Worm (Caenorhabditis elegans) whole organism, L1 larva: ENCODE results near the gene pid-5.

Experiments used
- C04F5.9 ChIP-seq: sonication (generic microtip); optimal IDR thresholded peaks from 2 replicates; lab custom pipeline; 2016; ENCODE audit warnings: missing genetic modification characterization, missing compliant biosample characterization
- F16B12.6 ChIP-seq: fragments of 150-350 bp; optimal IDR thresholded peaks from 2 replicates; lab custom pipeline; 2014; ENCODE audit warnings: missing biosample characterization, missing genetic modification characterization
- Y116A8C.19 ChIP-seq: sonication (generic microtip); optimal IDR thresholded peaks from 2 replicates; lab custom pipeline; 2016; ENCODE audit warnings: missing compliant biosample characterization, missing genetic modification characterization, borderline replicate concordance
- aha-1 ChIP-seq: fragments of 150-350 bp; optimal IDR thresholded peaks from 2 replicates; lab custom pipeline; 2014; ENCODE audit warnings: missing biosample characterization, missing genetic modification characterization
- alr-1 ChIP-seq: fragments of 200-800 bp; sonication (Bioruptor generic); optimal IDR thresholded peaks from 2 replicates; lab custom pipeline; 2018; ENCODE audit warnings: borderline replicate concordance, mild to moderate bottlenecking, missing genetic modification characterization, missing compliant biosample characterization
- ceh-63 ChIP-seq: fragments of 200-800 bp; sonication (Bioruptor generic); optimal IDR thresholded peaks from 2 replicates; lab custom pipeline; 2018; ENCODE audit warnings: mild to moderate bottlenecking, missing genetic modification characterization, missing compliant biosample characterization
- ceh-8 ChIP-seq: fragments of 200-800 bp; sonication (Bioruptor generic); optimal IDR thresholded peaks from 2 replicates; lab custom pipeline; 2018; ENCODE audit warnings: mild to moderate bottlenecking, missing genetic modification characterization, moderate library complexity, missing compliant biosample characterization
- ceh-82 ChIP-seq, 3 experiments: fragments of 150-350 bp in 1 of 3; sonication (generic microtip) in 2 of 3; optimal IDR thresholded peaks; 2 replicates each; lab custom pipeline; 2014 to 2017; ENCODE audit warnings: missing biosample characterization in 3 of 3, missing genetic modification characterization in 3 of 3
- ceh-88 ChIP-seq: fragments of 200-800 bp; sonication (Bioruptor generic); IDR thresholded peaks from 2 replicates; pipeline ENCODE4 v1.3.6; 2022; ENCODE audit warnings: missing genetic modification characterization, missing compliant biosample characterization
- ceh-90 ChIP-seq: sonication (generic microtip); optimal IDR thresholded peaks from 2 replicates; lab custom pipeline; 2016; ENCODE audit warnings: missing genetic modification characterization, missing compliant biosample characterization
- ces-1 ChIP-seq: fragments of 150-350 bp; optimal IDR thresholded peaks from 2 replicates; lab custom pipeline; 2014; ENCODE audit warnings: missing biosample characterization, missing genetic modification reagents, missing genetic modification characterization
- dpl-1 ChIP-seq, 3 experiments: fragments of 150-350 bp in 2 of 3; sonication (generic microtip) in 1 of 3; optimal IDR thresholded peaks; 2 replicates each; lab custom pipeline; 2014 to 2017; ENCODE audit warnings: missing biosample characterization in 3 of 3, missing genetic modification characterization in 3 of 3, missing genetic modification reagents in 3 of 3
- efl-1 ChIP-seq, 4 experiments: fragments of 150-350 bp; optimal IDR thresholded peaks in 3 of 4; peaks in 1 of 4; 1 replicate in 1 of 4; 2 replicates in 3 of 4; lab custom pipeline; 2014; ENCODE audit warnings: missing biosample characterization in 2 of 4, missing genetic modification characterization in 2 of 4, missing genetic modification reagents in 2 of 4
- egl-27 ChIP-seq, 2 experiments: fragments of 150-350 bp in 1 of 2; sonication (generic microtip); optimal IDR thresholded peaks; 3 replicates each; lab custom pipeline; 2017 to 2018; ENCODE audit warnings: missing biosample characterization in 2 of 2, missing genetic modification characterization in 2 of 2, missing genetic modification reagents in 2 of 2
- elt-3 ChIP-seq, 6 experiments: fragments of 150-350 bp in 1 of 6; sonication (generic microtip); optimal IDR thresholded peaks; 2 replicates each; lab custom pipeline; 2017 to 2018; ENCODE audit warnings: missing biosample characterization in 6 of 6, missing genetic modification characterization in 6 of 6, inconsistent platforms in 1 of 6
- ets-5 ChIP-seq: fragments of 200-800 bp; sonication (Bioruptor generic); IDR thresholded peaks from 2 replicates; pipeline ENCODE4 v1.3.6; 2022; ENCODE audit warnings: missing genetic modification characterization, missing compliant biosample characterization
- fkh-4 ChIP-seq: sonication (generic microtip); optimal IDR thresholded peaks from 2 replicates; lab custom pipeline; 2016; ENCODE audit warnings: missing compliant biosample characterization, missing genetic modification characterization, borderline replicate concordance
- fkh-8 ChIP-seq: sonication (generic microtip); optimal IDR thresholded peaks from 2 replicates; lab custom pipeline; 2016; ENCODE audit warnings: mild to moderate bottlenecking, missing genetic modification characterization, missing compliant biosample characterization
- hlh-17 ChIP-seq: fragments of 200-800 bp; sonication (Bioruptor generic); optimal IDR thresholded peaks from 2 replicates; lab custom pipeline; 2018; ENCODE audit warnings: missing genetic modification characterization, mild to moderate bottlenecking, missing compliant biosample characterization, moderate library complexity, borderline replicate concordance
- hlh-4 ChIP-seq: sonication (generic microtip); optimal IDR thresholded peaks from 2 replicates; lab custom pipeline; 2016; ENCODE audit warnings: mild to moderate bottlenecking, missing genetic modification characterization, missing compliant biosample characterization
- irx-1 ChIP-seq: sonication (generic microtip); optimal IDR thresholded peaks from 2 replicates; lab custom pipeline; 2016; ENCODE audit warnings: missing genetic modification characterization, missing compliant biosample characterization
- isw-1 ChIP-seq: fragments of 200-800 bp; sonication (Bioruptor generic); IDR thresholded peaks from 2 replicates; pipeline ENCODE4 v1.3.6; 2022; ENCODE audit warnings: missing genetic modification characterization, missing compliant biosample characterization
- jun-1 ChIP-seq: fragments of 150-350 bp; optimal IDR thresholded peaks from 2 replicates; lab custom pipeline; 2014; ENCODE audit warnings: missing biosample characterization, missing genetic modification reagents, missing genetic modification characterization
- lin-13 ChIP-seq: fragments of 150-350 bp; optimal IDR thresholded peaks from 2 replicates; lab custom pipeline; 2014; ENCODE audit warnings: missing biosample characterization, missing genetic modification reagents, missing genetic modification characterization
- lin-14 ChIP-seq: fragments of 200-800 bp; sonication (Bioruptor generic); optimal IDR thresholded peaks from 2 replicates; lab custom pipeline; 2018; ENCODE audit warnings: mild to moderate bottlenecking, missing genetic modification characterization, moderate library complexity, missing compliant biosample characterization
- lin-15B ChIP-seq: fragments of 150-350 bp; sonication (generic microtip); optimal IDR thresholded peaks from 3 replicates; lab custom pipeline; 2014; ENCODE audit warnings: missing biosample characterization, missing genetic modification characterization
- lin-35 ChIP-seq, 2 experiments: fragments of 150-350 bp; optimal IDR thresholded peaks; 2 replicates each; lab custom pipeline; 2014; ENCODE audit warnings: missing biosample characterization in 2 of 2, missing genetic modification characterization in 2 of 2, missing genetic modification reagents in 2 of 2
- mab-9 ChIP-seq: fragments of 200-800 bp; sonication (Bioruptor generic); IDR thresholded peaks from 2 replicates; pipeline ENCODE4 v1.3.6; 2022; ENCODE audit warnings: missing genetic modification reagents, missing genetic modification characterization, missing compliant biosample characterization
- mef-2 ChIP-seq: fragments of 150-350 bp; optimal IDR thresholded peaks from 2 replicates; lab custom pipeline; 2014; ENCODE audit warnings: missing biosample characterization, missing genetic modification characterization
- mep-1 ChIP-seq: fragments of 150-350 bp; optimal IDR thresholded peaks from 2 replicates; lab custom pipeline; 2014; ENCODE audit warnings: missing biosample characterization, missing genetic modification characterization
- nhr-12 ChIP-seq: sonication (generic microtip); optimal IDR thresholded peaks from 2 replicates; lab custom pipeline; 2017; ENCODE audit warnings: missing biosample characterization, missing genetic modification characterization
- nhr-19 ChIP-seq: fragments of 200-800 bp; sonication (Bioruptor generic); conservative IDR thresholded peaks from 2 replicates; pipeline ENCODE4 v1.3.6; 2022; ENCODE audit warnings: missing genetic modification characterization, missing compliant biosample characterization
- nhr-20 ChIP-seq: sonication (generic microtip); optimal IDR thresholded peaks from 2 replicates; lab custom pipeline; 2016; ENCODE audit warnings: mild to moderate bottlenecking, missing genetic modification characterization, missing compliant biosample characterization
- nhr-237 ChIP-seq: fragments of 150-350 bp; optimal IDR thresholded peaks from 2 replicates; lab custom pipeline; 2014; ENCODE audit warnings: missing biosample characterization, missing genetic modification characterization
- nhr-71 ChIP-seq: sonication (generic microtip); optimal IDR thresholded peaks from 2 replicates; lab custom pipeline; 2016; ENCODE audit warnings: mild to moderate bottlenecking, missing genetic modification characterization, moderate library complexity, missing compliant biosample characterization
- nhr-76 ChIP-seq: sonication (generic microtip); optimal IDR thresholded peaks from 2 replicates; lab custom pipeline; 2017; ENCODE audit warnings: missing biosample characterization, missing genetic modification characterization
- nhr-77 ChIP-seq: fragments of 150-350 bp; optimal IDR thresholded peaks from 2 replicates; lab custom pipeline; 2014; ENCODE audit warnings: missing biosample characterization, missing genetic modification characterization
- nhr-90 ChIP-seq: sonication (generic microtip); optimal IDR thresholded peaks from 2 replicates; lab custom pipeline; 2016; ENCODE audit warnings: mild to moderate bottlenecking, missing genetic modification characterization, missing compliant biosample characterization; ENCODE audit not compliant: poor library complexity
- pax-3 ChIP-seq: fragments of 200-800 bp; sonication (Bioruptor generic); optimal IDR thresholded peaks from 2 replicates; lab custom pipeline; 2018; ENCODE audit warnings: mild to moderate bottlenecking, missing genetic modification characterization, moderate library complexity, missing compliant biosample characterization
- rnt-1 ChIP-seq: sonication (generic microtip); optimal IDR thresholded peaks from 2 replicates; lab custom pipeline; 2016; ENCODE audit warnings: mild to moderate bottlenecking, missing genetic modification characterization, moderate library complexity, missing compliant biosample characterization
- skn-1 ChIP-seq: fragments of 150-350 bp; optimal IDR thresholded peaks from 2 replicates; lab custom pipeline; 2014; ENCODE audit warnings: missing biosample characterization, missing genetic modification characterization
- snu-23 ChIP-seq: sonication (generic microtip); optimal IDR thresholded peaks from 2 replicates; lab custom pipeline; 2016; ENCODE audit warnings: missing genetic modification characterization, missing compliant biosample characterization
- sup-37 ChIP-seq: fragments of 200-800 bp; sonication (Bioruptor generic); optimal IDR thresholded peaks from 2 replicates; lab custom pipeline; 2018; ENCODE audit warnings: mild to moderate bottlenecking, missing genetic modification characterization, missing compliant biosample characterization
- tbx-2 ChIP-seq: sonication (generic microtip); optimal IDR thresholded peaks from 2 replicates; lab custom pipeline; 2016; ENCODE audit warnings: missing genetic modification characterization, missing compliant biosample characterization
- unc-30 ChIP-seq: sonication (generic microtip); optimal IDR thresholded peaks from 2 replicates; lab custom pipeline; 2017; ENCODE audit warnings: missing biosample characterization, missing genetic modification characterization
- unc-86 ChIP-seq: sonication (generic microtip); optimal IDR thresholded peaks from 2 replicates; lab custom pipeline; 2016; ENCODE audit warnings: missing genetic modification characterization, missing compliant biosample characterization
- unc-98 ChIP-seq: fragments of 200-800 bp; sonication (Bioruptor generic); IDR thresholded peaks from 2 replicates; pipeline ENCODE4 v1.3.6; 2022; ENCODE audit warnings: missing genetic modification characterization, missing compliant biosample characterization
- vab-15 ChIP-seq: sonication (generic microtip); optimal IDR thresholded peaks from 2 replicates; lab custom pipeline; 2017; ENCODE audit warnings: missing genotype, mild to moderate bottlenecking, missing genetic modification characterization, missing compliant biosample characterization
- zag-1 ChIP-seq: fragments of 150-350 bp; optimal IDR thresholded peaks from 2 replicates; lab custom pipeline; 2014; ENCODE audit warnings: missing biosample characterization, missing genetic modification characterization
- zip-4 ChIP-seq: fragments of 200-800 bp; sonication (Bioruptor generic); optimal IDR thresholded peaks from 2 replicates; lab custom pipeline; 2018; ENCODE audit warnings: mild to moderate bottlenecking, missing genetic modification characterization, moderate library complexity, missing compliant biosample characterization
- ztf-4 ChIP-seq: fragments of 150-350 bp; optimal IDR thresholded peaks from 2 replicates; lab custom pipeline; 2014; ENCODE audit warnings: missing biosample characterization, missing genetic modification characterization

Gene pid-5

DNA sequence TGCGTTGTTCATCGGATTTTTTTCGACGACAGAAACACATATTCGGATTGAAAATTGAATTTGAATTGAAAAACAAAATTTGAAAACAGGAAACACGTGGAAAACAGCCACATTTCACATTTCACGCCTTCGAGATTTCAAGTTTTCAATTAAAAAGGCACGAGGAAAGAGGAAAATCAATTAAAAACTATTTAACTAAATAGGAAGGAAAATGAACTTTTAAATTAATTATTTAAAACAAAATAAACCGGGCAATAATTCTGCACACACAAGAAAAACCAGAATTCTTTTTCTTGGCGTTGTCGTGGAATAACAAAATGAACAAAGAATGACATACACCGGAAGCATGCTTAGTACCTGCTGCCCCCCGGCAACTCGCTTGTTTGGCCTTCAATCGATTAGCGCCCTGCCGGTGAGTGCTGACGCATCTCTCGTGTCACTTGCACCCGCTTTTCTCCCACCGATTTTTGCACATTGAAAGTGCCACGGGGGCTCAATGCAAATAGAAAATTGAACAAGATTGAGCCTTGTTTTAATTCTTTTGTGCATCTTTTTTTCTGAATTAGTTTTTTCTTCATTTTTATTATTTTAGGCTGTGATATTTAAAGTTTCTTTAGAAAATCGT is 19.0 kb downstream of the pid-5 start, which contains the start of gene Y45G5AM.9:
Y45G5AM.9 (minus strand) TSS at position 51 of the 625 bp plus-strand sequence.
- TF ChIP-seq nhr-20 (peak; percentile 82), nhr-90 (peak; percentile 87), mab-9 (GFP tag; lab: Robert Waterston, UW) (0 out of 2 replicates have a peak, but pooled peaks have one; percentile 26), alr-1 (tag; lab: Kevin White, UChicago) (no peak), fkh-4 (tag; lab: Kevin White, UChicago) (peak; percentile 45), ces-1 (GFP tag; lab: Kevin White, UChicago) (no peak), mep-1 (tag; lab: Kevin White, UChicago) (peak; percentile 80), pax-3 (tag; lab: Kevin White, UChicago) (peak; percentile 7), lin-35 (GFP tag; optimal IDR thresholded peaks at IDR 0.05; lab: Kevin White, UChicago) (peak; percentile 85 to 89), fkh-8 (tag; lab: Kevin White, UChicago) (peak; percentile 86), hlh-17 (no peak), ceh-82 (tag; optimal IDR thresholded peaks at IDR 0.05; lab: Kevin White, UChicago) (peak; percentile 67 to 93 (median 78)), ztf-4 (tag; lab: Kevin White, UChicago) (no peak), ets-5 (GFP tag; lab: Robert Waterston, UW) (no peak), jun-1 (peak; percentile 60), hlh-4 (tag; lab: Kevin White, UChicago) (no peak), egl-27 (tag; optimal IDR thresholded peaks at IDR 0.05; lab: Kevin White, UChicago) (no peak), F16B12.6 (peak; percentile 56), lin-13 (peak; percentile 73), vab-15 (tag; lab: Kevin White, UChicago) (no peak), nhr-237 (tag; lab: Kevin White, UChicago) (no peak), irx-1 (tag; lab: Kevin White, UChicago) (peak; percentile 73), unc-30 (tag; lab: Kevin White, UChicago) (no peak), nhr-77 (peak; percentile 83), skn-1 (tag; lab: Kevin White, UChicago) (peak; percentile 67), ceh-90 (no peak), isw-1 (GFP tag; lab: Robert Waterston, UW) (peak; percentile 70), unc-86 (tag; lab: Kevin White, UChicago) (peak; percentile 79), nhr-12 (tag; lab: Kevin White, UChicago) (no peak), elt-3 (tag; optimal IDR thresholded peaks at IDR 0.05; lab: Kevin White, UChicago) (peak in 2 of 6 experiments; percentile 33 to 45), ceh-8 (GFP tag; lab: Kevin White, UChicago) (peak; percentile 19), nhr-76 (tag; lab: Kevin White, UChicago) (no peak), unc-98 (GFP tag; lab: Robert Waterston, UW) (no peak), snu-23 (peak; percentile 87), ceh-63 (no peak), mef-2 (tag; lab: Kevin White, UChicago) (no peak), aha-1 (peak; percentile 48), nhr-19 (GFP tag; lab: Robert Waterston, UW) (peak; percentile 77), zag-1 (tag; lab: Kevin White, UChicago) (no peak), Y116A8C.19 (tag; lab: Kevin White, UChicago) (no peak), zip-4 (GFP tag; lab: Kevin White, UChicago) (peak; percentile 59), nhr-71 (tag; lab: Kevin White, UChicago) (peak; percentile 90), rnt-1 (tag; lab: Kevin White, UChicago) (peak; percentile 94), tbx-2 (tag; lab: Kevin White, UChicago) (peak; percentile 87), sup-37 (GFP tag; lab: Kevin White, UChicago) (no peak), dpl-1 (GFP tag; optimal IDR thresholded peaks at IDR 0.05; lab: Kevin White, UChicago) (peak; percentile 76 to 83 (median 82)), lin-14 (GFP tag; lab: Kevin White, UChicago) (no peak), ceh-88 (peak; percentile 34; the same call in 1 of the 2 replicates), lin-15B (peak; percentile 14), efl-1 (optimal IDR thresholded peaks at IDR 0.05; lab: Kevin White, UChicago) (peak; percentile 83), efl-1 (GFP tag; optimal IDR thresholded peaks at IDR 0.05 in 1 of 2; lab: Kevin White, UChicago) (peak; percentile 75 to 98), C04F5.9 (no peak)
